ENCODE assay signal across 2 fruit fly cellular contexts in the genomic region with DNA sequence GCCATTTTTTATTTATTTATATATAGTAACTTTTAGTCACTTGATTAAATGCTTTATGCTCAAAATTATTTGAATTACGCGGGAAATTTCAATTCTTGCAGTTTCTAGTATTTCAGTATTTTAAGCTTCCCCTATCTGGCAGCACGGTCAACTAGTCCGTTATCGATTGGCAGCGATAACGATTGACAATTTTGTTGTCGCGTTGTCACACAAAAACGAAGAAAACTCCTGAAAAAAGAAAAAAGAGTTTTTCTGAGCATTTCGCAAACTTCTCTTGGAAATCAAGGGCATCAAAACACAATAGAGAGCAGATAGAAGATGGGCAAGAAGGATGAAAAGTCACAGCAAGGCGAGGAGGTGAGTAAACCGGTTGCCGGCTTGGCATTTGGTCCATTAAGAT.
A peak's percentile ranks its signal among the peaks of the same experiment; 100 is the strongest.
TF ChIP-seq lines count a peak whose summit lies in the region.

Gene Spase25, plus strand, starts transcription at position 176 of the 400 bp plus-strand sequence.

TF ChIP-seq in whole organism, embryonic, 481 proteins besides CTCF, POLR2A, EP300 and RAD21 (continued from another document and continues in another):
- TF ChIP-seq lilli (GFP tag; optimal IDR thresholded peaks at IDR 0.05; lab: Kevin White, UChicago) (no peak), CG13775 (GFP tag; optimal IDR thresholded peaks at IDR 0.05; lab: Kevin White, UChicago) (no peak), CG13287 (GFP tag; IDR thresholded peaks at IDR 0.05; lab: Robert Waterston, UW; ENCODE audit: partially characterized antibody) (peak; percentile 58), HLH3B (GFP tag; IDR thresholded peaks at IDR 0.05; lab: Robert Waterston, UW) (no peak), MTF-1 (GFP tag; optimal IDR thresholded peaks at IDR 0.05; lab: Kevin White, UChicago; ENCODE audit: borderline replicate concordance) (no peak), Atf3 (GFP tag; optimal IDR thresholded peaks at IDR 0.05; lab: Kevin White, UChicago) (no peak), CG3838 (GFP tag; optimal IDR thresholded peaks at IDR 0.05; lab: Kevin White, UChicago) (no peak), dysf (GFP tag; IDR thresholded peaks at IDR 0.05; lab: Robert Waterston, UW) (no peak), croc (GFP tag; conservative IDR thresholded peaks at IDR 0.05; lab: Robert Waterston, UW) (no peak), Fer2 (tag; optimal IDR thresholded peaks at IDR 0.05; lab: Kevin White, UChicago) (no peak), CG2712 (tag; optimal IDR thresholded peaks at IDR 0.05; lab: Kevin White, UChicago) (peak; percentile 8), pho (GFP tag; optimal IDR thresholded peaks at IDR 0.05; lab: Kevin White, UChicago) (no peak), Hsf (GFP tag; optimal IDR thresholded peaks at IDR 0.05; lab: Kevin White, UChicago) (no peak), corto (GFP tag; optimal IDR thresholded peaks at IDR 0.05; lab: Kevin White, UChicago) (no peak), CG15479 (GFP tag; optimal IDR thresholded peaks at IDR 0.05; lab: Kevin White, UChicago) (no peak), sisA (GFP tag; IDR thresholded peaks at IDR 0.05; lab: Robert Waterston, UW) (no peak), CG14710 (tag; optimal IDR thresholded peaks at IDR 0.05; lab: Kevin White, UChicago) (no peak), Taf1 (GFP tag; IDR thresholded peaks at IDR 0.05; lab: Robert Waterston, UW) (no peak), E2f2 (GFP tag; IDR thresholded peaks at IDR 0.05; lab: Robert Waterston, UW) (peak; percentile 86), Hr78 (GFP tag; optimal IDR thresholded peaks at IDR 0.05; lab: Kevin White, UChicago) (no peak), CG10321 (GFP tag; IDR thresholded peaks at IDR 0.05; lab: Robert Waterston, UW) (no peak), Dek (tag; optimal IDR thresholded peaks at IDR 0.05; lab: Kevin White, UChicago) (no peak), CG8089 (GFP tag; optimal IDR thresholded peaks at IDR 0.05; lab: Kevin White, UChicago) (no peak), vnd (GFP tag; IDR thresholded peaks at IDR 0.05; lab: Robert Waterston, UW; ENCODE audit: partially characterized antibody) (peak; percentile 33; the same call in 1 of the 3 replicates), CG7786 (GFP tag; optimal IDR thresholded peaks at IDR 0.05; lab: Kevin White, UChicago) (no peak), BtbVII (GFP tag; optimal IDR thresholded peaks at IDR 0.05; lab: Kevin White, UChicago) (no peak), psq (GFP tag; optimal IDR thresholded peaks at IDR 0.05; lab: Kevin White, UChicago) (no peak), CG10147 (GFP tag; optimal IDR thresholded peaks at IDR 0.05; lab: Kevin White, UChicago) (no peak), Side (GFP tag; optimal IDR thresholded peaks at IDR 0.05; lab: Kevin White, UChicago) (no peak), crc (GFP tag; optimal IDR thresholded peaks at IDR 0.05; lab: Kevin White, UChicago) (no peak), hb (GFP tag; IDR thresholded peaks at IDR 0.05; lab: Robert Waterston, UW; ENCODE audit: partially characterized antibody) (0 out of 3 replicates have a peak, but pooled peaks have one; percentile 39), zen (tag; optimal IDR thresholded peaks at IDR 0.05; lab: Kevin White, UChicago) (no peak), ERR (GFP tag; optimal IDR thresholded peaks at IDR 0.05; lab: Kevin White, UChicago) (no peak), Elba2 (GFP tag; optimal IDR thresholded peaks at IDR 0.05; lab: Kevin White, UChicago) (no peak), CG32772 (GFP tag; IDR thresholded peaks at IDR 0.05; lab: Robert Waterston, UW) (no peak), MESR4 (GFP tag; optimal IDR thresholded peaks at IDR 0.05; lab: Kevin White, UChicago) (peak; percentile 57), ap (GFP tag; IDR thresholded peaks at IDR 0.05; lab: Robert Waterston, UW) (no peak), CG2678 (tag; optimal IDR thresholded peaks at IDR 0.05; lab: Kevin White, UChicago) (no peak), ac (GFP tag; optimal IDR thresholded peaks at IDR 0.05; lab: Kevin White, UChicago) (no peak), sna (GFP tag; IDR thresholded peaks at IDR 0.05; lab: Robert Waterston, UW; ENCODE audit: partially characterized antibody) (no peak), bsh (GFP tag; optimal IDR thresholded peaks at IDR 0.05; lab: Kevin White, UChicago) (peak in 1 of 2 experiments; percentile 48), pan (optimal IDR thresholded peaks at IDR 0.05; lab: Kevin White, UChicago) (no peak), pan (GFP tag; optimal IDR thresholded peaks at IDR 0.05 in 1 of 2, IDR thresholded peaks at IDR 0.05 in 1 of 2) (no peak), CG14441 (GFP tag; IDR thresholded peaks at IDR 0.05; lab: Robert Waterston, UW) (no peak), TFAM (GFP tag; optimal IDR thresholded peaks at IDR 0.05; lab: Kevin White, UChicago) (no peak), CG9437 (GFP tag; optimal IDR thresholded peaks at IDR 0.05; lab: Kevin White, UChicago) (no peak), crp (GFP tag; optimal IDR thresholded peaks at IDR 0.05; lab: Kevin White, UChicago) (no peak), trh (GFP tag; optimal IDR thresholded peaks at IDR 0.05; lab: Kevin White, UChicago) (no peak), dmrt11E (tag; optimal IDR thresholded peaks at IDR 0.05; lab: Kevin White, UChicago) (no peak), Optix (GFP tag; IDR thresholded peaks at IDR 0.05; lab: Robert Waterston, UW) (no peak), CG31365 (tag; optimal IDR thresholded peaks at IDR 0.05; lab: Kevin White, UChicago) (no peak), HLHmδ (GFP tag; optimal IDR thresholded peaks at IDR 0.05; lab: Kevin White, UChicago) (no peak), CG2199 (GFP tag; IDR thresholded peaks at IDR 0.05; lab: Robert Waterston, UW) (no peak), pros (GFP tag; optimal IDR thresholded peaks at IDR 0.05; lab: Kevin White, UChicago) (no peak), Sin3A (optimal IDR thresholded peaks at IDR 0.05; lab: Kevin White, UChicago) (peak; percentile 2), PHDP (tag; optimal IDR thresholded peaks at IDR 0.05; lab: Kevin White, UChicago) (no peak), Doc2 (GFP tag; IDR thresholded peaks at IDR 0.05; lab: Robert Waterston, UW) (no peak), MBD-R2 (GFP tag; IDR thresholded peaks at IDR 0.05; lab: Robert Waterston, UW) (peak; percentile 49), CG11695 (GFP tag; IDR thresholded peaks at IDR 0.05; lab: Robert Waterston, UW) (no peak), CG14014 (GFP tag; IDR thresholded peaks at IDR 0.05; lab: Robert Waterston, UW) (no peak), HLH4C (GFP tag; IDR thresholded peaks at IDR 0.05; lab: Robert Waterston, UW; ENCODE audit: partially characterized antibody) (peak; percentile 30; the same call in 1 of the 3 replicates), pum (GFP tag; optimal IDR thresholded peaks at IDR 0.05; lab: Kevin White, UChicago) (no peak), CG31441 (GFP tag; IDR thresholded peaks at IDR 0.05; lab: Robert Waterston, UW) (no peak), Antp (GFP tag; optimal IDR thresholded peaks at IDR 0.05; lab: Kevin White, UChicago) (no peak), Hey (tag; optimal IDR thresholded peaks at IDR 0.05; lab: Kevin White, UChicago) (no peak), Drgx (GFP tag; IDR thresholded peaks at IDR 0.05; lab: Robert Waterston, UW) (no peak)

TF ChIP-seq in whole organism, prepupa, 60 proteins besides CTCF, POLR2A, EP300 and RAD21 (continued from another document):
- no peak for TF ChIP-seq Eip75B (GFP tag; optimal IDR thresholded peaks at IDR 0.05; lab: Kevin White, UChicago)
- peak; percentile 9 for TF ChIP-seq CG3032 (tag; optimal IDR thresholded peaks at IDR 0.05; lab: Kevin White, UChicago)
- TF ChIP-seq CG10631 (GFP tag; optimal IDR thresholded peaks at IDR 0.05; lab: Kevin White, UChicago) = no peak
- no peak for TF ChIP-seq CG4318 (GFP tag; optimal IDR thresholded peaks at IDR 0.05; lab: Kevin White, UChicago)
- no peak for TF ChIP-seq dac (GFP tag; optimal IDR thresholded peaks at IDR 0.05; lab: Kevin White, UChicago)
- no peak for TF ChIP-seq salr (GFP tag; optimal IDR thresholded peaks at IDR 0.05; lab: Kevin White, UChicago)
- TF ChIP-seq Gug (GFP tag; IDR thresholded peaks at IDR 0.05; lab: Robert Waterston, UW) = no peak
- TF ChIP-seq Ets96B (tag; optimal IDR thresholded peaks at IDR 0.05; lab: Kevin White, UChicago) = peak; percentile 47
- no peak for TF ChIP-seq acj6 (GFP tag; optimal IDR thresholded peaks at IDR 0.05; lab: Kevin White, UChicago)
- no peak for TF ChIP-seq CG7368 (GFP tag; optimal IDR thresholded peaks at IDR 0.05; lab: Kevin White, UChicago)
- TF ChIP-seq spab (GFP tag; optimal IDR thresholded peaks at IDR 0.05; lab: Kevin White, UChicago) = no peak
- TF ChIP-seq Met (GFP tag; optimal IDR thresholded peaks at IDR 0.05; lab: Kevin White, UChicago) = no peak
- TF ChIP-seq CG8319 (GFP tag; optimal IDR thresholded peaks at IDR 0.05; lab: Kevin White, UChicago) = no peak
- TF ChIP-seq ss (GFP tag; optimal IDR thresholded peaks at IDR 0.05; lab: Kevin White, UChicago) = peak in 1 of 2 experiments; percentile 12
- TF ChIP-seq CG10669 (GFP tag; optimal IDR thresholded peaks at IDR 0.05; lab: Kevin White, UChicago) = no peak
- no peak for TF ChIP-seq CG34406 (GFP tag; optimal IDR thresholded peaks at IDR 0.05; lab: Kevin White, UChicago)
